Worm (Caenorhabditis elegans) whole organism, L1 larva: ENCODE results near the gene asd-1.

Source experiments
- F16B12.6 ChIP-seq: fragments of 150-350 bp; optimal IDR thresholded peaks from 2 replicates; lab custom pipeline; 2014; ENCODE audit warnings: missing biosample characterization, missing genetic modification characterization
- Y116A8C.19 ChIP-seq: sonication (generic microtip); optimal IDR thresholded peaks from 2 replicates; lab custom pipeline; 2016; ENCODE audit warnings: missing compliant biosample characterization, missing genetic modification characterization, borderline replicate concordance
- aha-1 ChIP-seq: fragments of 150-350 bp; optimal IDR thresholded peaks from 2 replicates; lab custom pipeline; 2014; ENCODE audit warnings: missing biosample characterization, missing genetic modification characterization
- alr-1 ChIP-seq: fragments of 200-800 bp; sonication (Bioruptor generic); optimal IDR thresholded peaks from 2 replicates; lab custom pipeline; 2018; ENCODE audit warnings: borderline replicate concordance, mild to moderate bottlenecking, missing genetic modification characterization, missing compliant biosample characterization
- ceh-63 ChIP-seq: fragments of 200-800 bp; sonication (Bioruptor generic); optimal IDR thresholded peaks from 2 replicates; lab custom pipeline; 2018; ENCODE audit warnings: mild to moderate bottlenecking, missing genetic modification characterization, missing compliant biosample characterization
- ceh-8 ChIP-seq: fragments of 200-800 bp; sonication (Bioruptor generic); optimal IDR thresholded peaks from 2 replicates; lab custom pipeline; 2018; ENCODE audit warnings: mild to moderate bottlenecking, missing genetic modification characterization, moderate library complexity, missing compliant biosample characterization
- ceh-82 ChIP-seq, 3 experiments: fragments of 150-350 bp in 1 of 3; sonication (generic microtip) in 2 of 3; optimal IDR thresholded peaks; 2 replicates each; lab custom pipeline; 2014 to 2017; ENCODE audit warnings: missing biosample characterization in 3 of 3, missing genetic modification characterization in 3 of 3
- ces-1 ChIP-seq: fragments of 150-350 bp; optimal IDR thresholded peaks from 2 replicates; lab custom pipeline; 2014; ENCODE audit warnings: missing biosample characterization, missing genetic modification reagents, missing genetic modification characterization
- dpl-1 ChIP-seq, 3 experiments: fragments of 150-350 bp in 2 of 3; sonication (generic microtip) in 1 of 3; optimal IDR thresholded peaks; 2 replicates each; lab custom pipeline; 2014 to 2017; ENCODE audit warnings: missing biosample characterization in 3 of 3, missing genetic modification characterization in 3 of 3, missing genetic modification reagents in 3 of 3
- efl-1 ChIP-seq, 4 experiments: fragments of 150-350 bp; optimal IDR thresholded peaks in 3 of 4; peaks in 1 of 4; 1 replicate in 1 of 4; 2 replicates in 3 of 4; lab custom pipeline; 2014; ENCODE audit warnings: missing biosample characterization in 2 of 4, missing genetic modification characterization in 2 of 4, missing genetic modification reagents in 2 of 4
- egl-27 ChIP-seq, 2 experiments: fragments of 150-350 bp in 1 of 2; sonication (generic microtip); optimal IDR thresholded peaks; 3 replicates each; lab custom pipeline; 2017 to 2018; ENCODE audit warnings: missing biosample characterization in 2 of 2, missing genetic modification characterization in 2 of 2, missing genetic modification reagents in 2 of 2
- elt-2 ChIP-seq: sonication (generic microtip); optimal IDR thresholded peaks from 2 replicates; lab custom pipeline; 2016; ENCODE audit warnings: missing genetic modification characterization, mild to moderate bottlenecking, inconsistent platforms, missing compliant biosample characterization, missing genetic modification reagents
- elt-3 ChIP-seq, 6 experiments: fragments of 150-350 bp in 1 of 6; sonication (generic microtip); optimal IDR thresholded peaks; 2 replicates each; lab custom pipeline; 2017 to 2018; ENCODE audit warnings: missing biosample characterization in 6 of 6, missing genetic modification characterization in 6 of 6, inconsistent platforms in 1 of 6
- fkh-4 ChIP-seq: sonication (generic microtip); optimal IDR thresholded peaks from 2 replicates; lab custom pipeline; 2016; ENCODE audit warnings: missing compliant biosample characterization, missing genetic modification characterization, borderline replicate concordance
- fos-1 ChIP-seq: fragments of 150-350 bp; optimal IDR thresholded peaks from 2 replicates; lab custom pipeline; 2014; ENCODE audit warnings: missing biosample characterization, missing genetic modification characterization
- grh-1 ChIP-seq: fragments of 200-800 bp; sonication (Bioruptor generic); IDR thresholded peaks from 2 replicates; pipeline ENCODE4 v1.3.6; 2022; ENCODE audit warnings: missing genetic modification reagents, missing genetic modification characterization, missing compliant biosample characterization
- irx-1 ChIP-seq: sonication (generic microtip); optimal IDR thresholded peaks from 2 replicates; lab custom pipeline; 2016; ENCODE audit warnings: missing genetic modification characterization, missing compliant biosample characterization
- isw-1 ChIP-seq: fragments of 200-800 bp; sonication (Bioruptor generic); IDR thresholded peaks from 2 replicates; pipeline ENCODE4 v1.3.6; 2022; ENCODE audit warnings: missing genetic modification characterization, missing compliant biosample characterization
- lin-13 ChIP-seq: fragments of 150-350 bp; optimal IDR thresholded peaks from 2 replicates; lab custom pipeline; 2014; ENCODE audit warnings: missing biosample characterization, missing genetic modification reagents, missing genetic modification characterization
- lin-14 ChIP-seq: fragments of 200-800 bp; sonication (Bioruptor generic); optimal IDR thresholded peaks from 2 replicates; lab custom pipeline; 2018; ENCODE audit warnings: mild to moderate bottlenecking, missing genetic modification characterization, moderate library complexity, missing compliant biosample characterization
- lin-15B ChIP-seq: fragments of 150-350 bp; sonication (generic microtip); optimal IDR thresholded peaks from 3 replicates; lab custom pipeline; 2014; ENCODE audit warnings: missing biosample characterization, missing genetic modification characterization
- lin-39 ChIP-seq: fragments of 150-350 bp; optimal IDR thresholded peaks from 2 replicates; lab custom pipeline; 2014; ENCODE audit warnings: missing biosample characterization, missing genetic modification reagents, missing genetic modification characterization
- mab-9 ChIP-seq: fragments of 200-800 bp; sonication (Bioruptor generic); IDR thresholded peaks from 2 replicates; pipeline ENCODE4 v1.3.6; 2022; ENCODE audit warnings: missing genetic modification reagents, missing genetic modification characterization, missing compliant biosample characterization
- mef-2 ChIP-seq: fragments of 150-350 bp; optimal IDR thresholded peaks from 2 replicates; lab custom pipeline; 2014; ENCODE audit warnings: missing biosample characterization, missing genetic modification characterization
- nhr-11 ChIP-seq: fragments of 150-350 bp; optimal IDR thresholded peaks from 2 replicates; lab custom pipeline; 2014; ENCODE audit warnings: missing biosample characterization, missing genetic modification characterization
- nhr-12 ChIP-seq: sonication (generic microtip); optimal IDR thresholded peaks from 2 replicates; lab custom pipeline; 2017; ENCODE audit warnings: missing biosample characterization, missing genetic modification characterization
- nhr-237 ChIP-seq: fragments of 150-350 bp; optimal IDR thresholded peaks from 2 replicates; lab custom pipeline; 2014; ENCODE audit warnings: missing biosample characterization, missing genetic modification characterization
- nhr-28 ChIP-seq: fragments of 150-350 bp; optimal IDR thresholded peaks from 2 replicates; lab custom pipeline; 2014; ENCODE audit warnings: missing biosample characterization, missing genetic modification characterization
- nhr-47 ChIP-seq: sonication (generic microtip); optimal IDR thresholded peaks from 2 replicates; lab custom pipeline; 2016; ENCODE audit warnings: mild to moderate bottlenecking, missing genetic modification characterization, moderate library complexity, missing compliant biosample characterization
- nhr-71 ChIP-seq: sonication (generic microtip); optimal IDR thresholded peaks from 2 replicates; lab custom pipeline; 2016; ENCODE audit warnings: mild to moderate bottlenecking, missing genetic modification characterization, moderate library complexity, missing compliant biosample characterization
- nhr-77 ChIP-seq: fragments of 150-350 bp; optimal IDR thresholded peaks from 2 replicates; lab custom pipeline; 2014; ENCODE audit warnings: missing biosample characterization, missing genetic modification characterization
- nhr-90 ChIP-seq: sonication (generic microtip); optimal IDR thresholded peaks from 2 replicates; lab custom pipeline; 2016; ENCODE audit warnings: mild to moderate bottlenecking, missing genetic modification characterization, missing compliant biosample characterization; ENCODE audit not compliant: poor library complexity
- pag-3 ChIP-seq: sonication (generic microtip); optimal IDR thresholded peaks from 2 replicates; lab custom pipeline; 2017; ENCODE audit warnings: missing genetic modification characterization, mild to moderate bottlenecking, missing compliant biosample characterization, antibody characterized with exemption, borderline replicate concordance; ENCODE audit not compliant: insufficient read depth
- pqm-1 ChIP-seq: sonication (generic microtip); optimal IDR thresholded peaks from 3 replicates; lab custom pipeline; 2017; ENCODE audit warnings: missing biosample characterization, missing genetic modification characterization
- rnt-1 ChIP-seq: sonication (generic microtip); optimal IDR thresholded peaks from 2 replicates; lab custom pipeline; 2016; ENCODE audit warnings: mild to moderate bottlenecking, missing genetic modification characterization, moderate library complexity, missing compliant biosample characterization
- snpc-4 ChIP-seq: fragments of 150-350 bp; optimal IDR thresholded peaks from 2 replicates; lab custom pipeline; 2014; ENCODE audit warnings: missing biosample characterization, missing genetic modification characterization
- snu-23 ChIP-seq: sonication (generic microtip); optimal IDR thresholded peaks from 2 replicates; lab custom pipeline; 2016; ENCODE audit warnings: missing genetic modification characterization, missing compliant biosample characterization
- sox-4 ChIP-seq: sonication (generic microtip); optimal IDR thresholded peaks from 2 replicates; lab custom pipeline; 2016; ENCODE audit warnings: missing genetic modification characterization, missing compliant biosample characterization
- sptf-1 ChIP-seq: fragments of 150-350 bp; optimal IDR thresholded peaks from 2 replicates; lab custom pipeline; 2014; ENCODE audit warnings: missing biosample characterization, missing genetic modification characterization
- tbx-2 ChIP-seq: sonication (generic microtip); optimal IDR thresholded peaks from 2 replicates; lab custom pipeline; 2016; ENCODE audit warnings: missing genetic modification characterization, missing compliant biosample characterization
- tlp-1 ChIP-seq: fragments of 150-350 bp; optimal IDR thresholded peaks from 2 replicates; lab custom pipeline; 2014; ENCODE audit warnings: missing biosample characterization, missing genetic modification characterization
- unc-30 ChIP-seq: sonication (generic microtip); optimal IDR thresholded peaks from 2 replicates; lab custom pipeline; 2017; ENCODE audit warnings: missing biosample characterization, missing genetic modification characterization
- unc-86 ChIP-seq: sonication (generic microtip); optimal IDR thresholded peaks from 2 replicates; lab custom pipeline; 2016; ENCODE audit warnings: missing genetic modification characterization, missing compliant biosample characterization
- unc-98 ChIP-seq: fragments of 200-800 bp; sonication (Bioruptor generic); IDR thresholded peaks from 2 replicates; pipeline ENCODE4 v1.3.6; 2022; ENCODE audit warnings: missing genetic modification characterization, missing compliant biosample characterization
- vab-15 ChIP-seq: sonication (generic microtip); optimal IDR thresholded peaks from 2 replicates; lab custom pipeline; 2017; ENCODE audit warnings: missing genotype, mild to moderate bottlenecking, missing genetic modification characterization, missing compliant biosample characterization
- xbp-1 ChIP-seq: sonication (generic microtip); optimal IDR thresholded peaks from 2 replicates; lab custom pipeline; 2016; ENCODE audit warnings: missing genetic modification characterization, missing compliant biosample characterization
- zag-1 ChIP-seq: fragments of 150-350 bp; optimal IDR thresholded peaks from 2 replicates; lab custom pipeline; 2014; ENCODE audit warnings: missing biosample characterization, missing genetic modification characterization

Gene asd-1

DNA sequence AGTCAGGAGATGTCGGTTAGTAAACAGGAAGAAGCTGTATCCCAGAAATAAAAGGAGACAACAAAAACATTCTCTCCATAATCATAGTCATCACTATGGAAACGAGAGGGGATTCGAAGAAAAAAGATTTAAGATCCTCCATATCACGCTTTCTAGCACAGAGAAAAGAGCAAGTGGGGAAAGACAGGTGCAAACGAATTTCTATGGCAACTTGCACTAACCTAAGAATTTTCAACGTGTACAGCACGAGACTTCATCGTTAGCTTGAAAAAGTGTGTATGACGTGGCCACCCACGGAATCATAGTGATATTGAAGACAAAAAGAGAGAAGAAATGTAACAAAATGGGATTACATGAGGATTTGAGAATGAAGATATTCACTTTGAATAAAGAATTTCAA is 23.8 kb downstream of the asd-1 start (continued):
- TF ChIP-seq vab-15 (no peak), Y116A8C.19 (tag; lab: Kevin White, UChicago) (no peak), pag-3 (no peak), snu-23 (GFP tag; lab: Kevin White, UChicago) (no peak), grh-1 (GFP tag; lab: Robert Waterston, UW) (no peak), nhr-77 (tag; lab: Kevin White, UChicago) (no peak), rnt-1 (tag; lab: Kevin White, UChicago) (no peak), fos-1 (tag; lab: Kevin White, UChicago) (no peak), sox-4 (tag; lab: Kevin White, UChicago) (peak; percentile 20), tlp-1 (tag; lab: Kevin White, UChicago) (no peak), mef-2 (tag; lab: Kevin White, UChicago) (no peak), nhr-237 (tag; lab: Kevin White, UChicago) (no peak), irx-1 (no peak), unc-86 (tag; lab: Kevin White, UChicago) (no peak)

DNA sequence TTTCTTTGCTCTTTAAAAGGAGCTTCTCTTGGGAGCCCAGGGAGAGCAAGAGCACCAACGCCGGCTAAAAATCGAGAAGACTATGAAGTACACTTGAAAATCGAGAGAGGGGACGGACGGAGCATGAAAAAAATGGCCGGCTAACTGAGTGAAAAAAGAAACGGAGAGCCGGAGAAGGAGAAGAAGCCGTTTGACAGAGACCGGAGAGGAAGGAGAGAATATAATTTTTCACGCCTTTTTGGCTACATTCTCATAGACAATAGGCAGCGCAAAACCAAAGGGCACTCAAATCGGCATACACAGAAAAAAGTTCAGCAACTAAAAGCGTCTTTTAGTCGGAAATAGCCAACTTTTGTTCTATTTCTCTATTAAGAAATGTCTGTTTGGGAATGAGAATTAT is 24.4 kb downstream of the asd-1 start:
- TF ChIP-seq fkh-4 (tag; lab: Kevin White, UChicago) = no peak
- no peak for TF ChIP-seq nhr-28
- no peak for TF ChIP-seq egl-27 (tag; optimal IDR thresholded peaks at IDR 0.05; lab: Kevin White, UChicago)
- no peak for TF ChIP-seq snu-23 (GFP tag; lab: Kevin White, UChicago)
- no peak for TF ChIP-seq mab-9 (GFP tag; lab: Robert Waterston, UW)
- no peak for TF ChIP-seq ces-1
- no peak for TF ChIP-seq ceh-82 (tag; optimal IDR thresholded peaks at IDR 0.05; lab: Kevin White, UChicago)
- no peak for TF ChIP-seq lin-15B (tag; lab: Kevin White, UChicago)
- TF ChIP-seq sptf-1 = no peak
- TF ChIP-seq lin-39 = no peak
- TF ChIP-seq dpl-1 (GFP tag; optimal IDR thresholded peaks at IDR 0.05; lab: Kevin White, UChicago) = no peak
- no peak for TF ChIP-seq aha-1 (tag; lab: Kevin White, UChicago)
- no peak for TF ChIP-seq efl-1 (optimal IDR thresholded peaks at IDR 0.05; lab: Kevin White, UChicago)
- TF ChIP-seq efl-1 (GFP tag; optimal IDR thresholded peaks at IDR 0.05 in 1 of 2; lab: Kevin White, UChicago) = peak in 1 of 2 experiments; percentile 21
- TF ChIP-seq lin-14 (GFP tag; lab: Kevin White, UChicago) = peak; percentile 45

DNA sequence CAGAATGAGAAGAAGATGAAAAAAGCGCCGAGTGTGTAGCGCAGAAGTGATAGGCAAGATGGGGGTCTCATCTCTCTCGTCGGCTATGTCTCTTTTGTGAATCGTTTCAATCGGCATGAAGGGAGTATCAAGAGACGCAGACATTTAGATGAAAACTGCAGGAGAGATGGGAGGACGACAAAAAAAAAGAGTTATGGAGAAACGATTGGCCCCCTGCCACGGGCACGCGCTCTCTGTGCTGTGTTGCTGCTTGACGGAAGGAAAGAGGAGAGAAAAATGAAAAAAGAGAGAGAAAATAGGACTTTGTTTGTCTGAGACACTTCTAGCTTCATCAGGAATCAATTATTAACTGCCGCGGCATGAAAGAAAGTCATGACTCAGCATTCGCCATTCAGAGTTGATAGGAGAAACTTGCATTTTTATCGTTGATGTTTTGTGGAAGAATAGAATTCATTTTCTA is 26.6 kb downstream of the asd-1 start:
- peak; percentile 86 for TF ChIP-seq nhr-47 (tag; lab: Kevin White, UChicago)
- peak; percentile 38 for TF ChIP-seq lin-39
- no peak for TF ChIP-seq nhr-12 (tag; lab: Kevin White, UChicago)
- no peak for TF ChIP-seq grh-1 (GFP tag; lab: Robert Waterston, UW)
- peak; percentile 72 for TF ChIP-seq snpc-4 (tag; lab: Kevin White, UChicago)
- TF ChIP-seq isw-1 (GFP tag; lab: Robert Waterston, UW) = peak; percentile 66
- TF ChIP-seq elt-2 = peak; percentile 65
- peak in 2 of 6 experiments; percentile 15 to 57 for TF ChIP-seq elt-3 (tag; optimal IDR thresholded peaks at IDR 0.05; lab: Kevin White, UChicago)
- TF ChIP-seq mab-9 (GFP tag; lab: Robert Waterston, UW) = no peak
- TF ChIP-seq ceh-8 (GFP tag; lab: Kevin White, UChicago) = peak; percentile 24
- TF ChIP-seq lin-13 (GFP tag; lab: Kevin White, UChicago) = peak; percentile 62
- TF ChIP-seq nhr-71 = peak; percentile 96
- no peak for TF ChIP-seq ces-1
- TF ChIP-seq unc-86 (tag; lab: Kevin White, UChicago) = peak; percentile 87
- TF ChIP-seq lin-15B (tag; lab: Kevin White, UChicago) = peak; percentile 39
- TF ChIP-seq F16B12.6 (tag; lab: Kevin White, UChicago) = peak; percentile 15
- 0 out of 2 replicates have a peak, but pooled peaks have one; percentile 12 for TF ChIP-seq unc-98 (GFP tag; lab: Robert Waterston, UW)
- peak; percentile 41 for TF ChIP-seq zag-1 (tag; lab: Kevin White, UChicago)
- no peak for TF ChIP-seq ceh-63
- no peak for TF ChIP-seq pqm-1 (tag; lab: Kevin White, UChicago)
- TF ChIP-seq fos-1 (tag; lab: Kevin White, UChicago) = peak; percentile 86
- peak; percentile 87 for TF ChIP-seq nhr-77 (tag; lab: Kevin White, UChicago)
- TF ChIP-seq vab-15 = no peak
- TF ChIP-seq ceh-82 (tag; optimal IDR thresholded peaks at IDR 0.05; lab: Kevin White, UChicago) = peak; percentile 51 to 85 (median 70)
- TF ChIP-seq nhr-11 (tag; lab: Kevin White, UChicago) = peak; percentile 75
- TF ChIP-seq tbx-2 (tag; lab: Kevin White, UChicago) = peak; percentile 87
- peak; percentile 32 for TF ChIP-seq nhr-90
- no peak for TF ChIP-seq unc-30 (tag; lab: Kevin White, UChicago)
- TF ChIP-seq xbp-1 (tag; lab: Kevin White, UChicago) = peak; percentile 80
- TF ChIP-seq alr-1 (tag; lab: Kevin White, UChicago) = no peak
- TF ChIP-seq Y116A8C.19 (tag; lab: Kevin White, UChicago) = no peak
- TF ChIP-seq nhr-28 = no peak
